Fruit fly (Drosophila melanogaster) whole organism, prepupa: ENCODE data around the gene GATAe.

Experiments used
- Blimp-1 ChIP-seq: fragments of 200-800 bp; sonication (Bioruptor generic); optimal IDR thresholded peaks from 3 replicates; lab custom pipeline; 2017; ENCODE audit warnings: missing biosample characterization, missing genetic modification characterization, mild to moderate bottlenecking, moderate library complexity, missing genetic modification reagents
- CG10669 ChIP-seq: fragments of 200-800 bp; sonication (Bioruptor generic); optimal IDR thresholded peaks from 3 replicates; lab custom pipeline; 2018; ENCODE audit warnings: missing biosample characterization, mild to moderate bottlenecking, missing genetic modification characterization, moderate library complexity
- CG11762 ChIP-seq: fragments of 200-800 bp; sonication (Bioruptor generic); optimal IDR thresholded peaks from 3 replicates; lab custom pipeline; 2016; ENCODE audit warnings: missing biosample characterization, missing genetic modification characterization; ENCODE audit not compliant: insufficient read depth
- CG11902 ChIP-seq: fragments of 200-800 bp; sonication (Bioruptor generic); optimal IDR thresholded peaks from 3 replicates; lab custom pipeline; 2016; ENCODE audit warnings: missing biosample characterization, missing genetic modification characterization
- CG15336 ChIP-seq: fragments of 200-800 bp; sonication (Bioruptor generic); IDR thresholded peaks from 2 replicates; pipeline ENCODE4 v1.3.6; 2022; ENCODE audit warnings: missing biosample characterization, missing genetic modification characterization
- CG1621 ChIP-seq: fragments of 200-800 bp; sonication (Bioruptor generic); optimal IDR thresholded peaks from 3 replicates; lab custom pipeline; 2018; ENCODE audit warnings: missing biosample characterization, mild to moderate bottlenecking, missing genetic modification characterization
- CG16779 ChIP-seq: fragments of 200-800 bp; sonication (Bioruptor generic); optimal IDR thresholded peaks from 3 replicates; lab custom pipeline; 2017; ENCODE audit warnings: missing biosample characterization, mild to moderate bottlenecking, missing genetic modification characterization
- CG6163 ChIP-seq: fragments of 200-800 bp; sonication (Bioruptor generic); IDR thresholded peaks from 3 replicates; pipeline ENCODE4 v1.3.6; 2022; ENCODE audit warnings: missing biosample characterization, missing genetic modification characterization
- CG6808 ChIP-seq: fragments of 200-800 bp; sonication (Bioruptor generic); optimal IDR thresholded peaks from 3 replicates; lab custom pipeline; 2017; ENCODE audit warnings: missing biosample characterization, missing genetic modification characterization, mild to moderate bottlenecking, moderate library complexity, missing genetic modification reagents
- CG6854 ChIP-seq: fragments of 200-800 bp; sonication (Bioruptor generic); optimal IDR thresholded peaks from 2 replicates; lab custom pipeline; 2017; ENCODE audit warnings: missing biosample characterization, mild to moderate bottlenecking, missing genetic modification characterization
- CG8119 ChIP-seq: fragments of 200-800 bp; sonication (Bioruptor generic); IDR thresholded peaks from 3 replicates; pipeline ENCODE4 v1.3.6; 2022; ENCODE audit warnings: missing biosample characterization, missing genetic modification characterization
- CG9139 ChIP-seq: fragments of 200-800 bp; sonication (Bioruptor generic); optimal IDR thresholded peaks from 3 replicates; lab custom pipeline; 2017; ENCODE audit warnings: missing biosample characterization, mild to moderate bottlenecking, missing genetic modification characterization
- Eip78C ChIP-seq: fragments of 200-800 bp; sonication (Bioruptor generic); peaks from one replicate; lab custom pipeline; 2016; ENCODE audit warnings: missing biosample characterization, missing genetic modification characterization
- Eip93F ChIP-seq: fragments of 200-800 bp; sonication (Bioruptor generic); optimal IDR thresholded peaks from 2 replicates; lab custom pipeline; 2016; ENCODE audit warnings: missing biosample characterization, mild to moderate bottlenecking, missing genetic modification characterization
- Ets21C ChIP-seq: fragments of 200-800 bp; sonication (Bioruptor generic); optimal IDR thresholded peaks from 3 replicates; lab custom pipeline; 2016; ENCODE audit warnings: missing biosample characterization, missing genetic modification characterization
- Gug ChIP-seq: fragments of 200-800 bp; sonication (Bioruptor generic); IDR thresholded peaks from 2 replicates; pipeline ENCODE4 v1.3.6; 2022; ENCODE audit warnings: missing biosample characterization, missing genetic modification characterization
- Hr38 ChIP-seq: sonication (Bioruptor generic); optimal IDR thresholded peaks from 2 replicates; lab custom pipeline; 2016; ENCODE audit warnings: missing biosample characterization, missing genetic modification characterization
- Hr39 ChIP-seq: fragments of 200-800 bp; sonication (Bioruptor generic); optimal IDR thresholded peaks from 2 replicates; lab custom pipeline; 2016; ENCODE audit warnings: missing biosample characterization, missing genetic modification characterization
- Met ChIP-seq: fragments of 200-800 bp; sonication (Bioruptor generic); optimal IDR thresholded peaks from 3 replicates; lab custom pipeline; 2016; ENCODE audit warnings: missing biosample characterization, missing genetic modification characterization
- OdsH ChIP-seq: fragments of 200-800 bp; sonication (Bioruptor generic); optimal IDR thresholded peaks from 3 replicates; lab custom pipeline; 2016; ENCODE audit warnings: missing biosample characterization, missing genetic modification characterization
- Sox14 ChIP-seq: fragments of 200-800 bp; sonication (Bioruptor generic); optimal IDR thresholded peaks from 3 replicates; lab custom pipeline; 2016; ENCODE audit warnings: missing biosample characterization, missing genetic modification characterization
- Sox15 ChIP-seq: fragments of 200-800 bp; sonication (Bioruptor generic); optimal IDR thresholded peaks from 3 replicates; lab custom pipeline; 2016; ENCODE audit warnings: missing biosample characterization, missing genetic modification characterization
- dac ChIP-seq: fragments of 200-800 bp; sonication (Bioruptor generic); optimal IDR thresholded peaks from 2 replicates; lab custom pipeline; 2017; ENCODE audit warnings: missing biosample characterization, mild to moderate bottlenecking, missing genetic modification characterization
- eg ChIP-seq: fragments of 200-800 bp; sonication (Bioruptor generic); IDR thresholded peaks from 3 replicates; pipeline ENCODE4 v1.3.6; 2022; ENCODE audit warnings: missing biosample characterization, missing genetic modification characterization
- esn ChIP-seq: fragments of 200-800 bp; sonication (Bioruptor generic); optimal IDR thresholded peaks from 2 replicates; lab custom pipeline; 2016; ENCODE audit warnings: missing biosample characterization, mild to moderate bottlenecking, missing genetic modification characterization, moderate library complexity
- fd85E ChIP-seq: fragments of 200-800 bp; sonication (Bioruptor generic); optimal IDR thresholded peaks from 3 replicates; lab custom pipeline; 2016; ENCODE audit warnings: missing biosample characterization, missing genetic modification characterization
- fkh ChIP-seq: fragments of 200-800 bp; sonication (Bioruptor generic); optimal IDR thresholded peaks from 3 replicates; lab custom pipeline; 2017; ENCODE audit warnings: missing biosample characterization, mild to moderate bottlenecking, missing genetic modification characterization, moderate library complexity
- lz ChIP-seq: fragments of 200-800 bp; sonication (Bioruptor generic); optimal IDR thresholded peaks from 3 replicates; lab custom pipeline; 2016; ENCODE audit warnings: missing biosample characterization, missing genetic modification characterization
- salr ChIP-seq, 2 experiments: fragments of 200-800 bp; sonication (Bioruptor generic); optimal IDR thresholded peaks; 3 replicates each; lab custom pipeline; 2016 to 2018; ENCODE audit warnings: missing biosample characterization in 2 of 2, missing genetic modification characterization in 2 of 2, mild to moderate bottlenecking in 1 of 2
- ss ChIP-seq, 2 experiments: fragments of 200-800 bp; sonication (Bioruptor generic); optimal IDR thresholded peaks; 2 replicates in 1 of 2; 3 replicates in 1 of 2; lab custom pipeline; 2017 to 2018; ENCODE audit warnings: mild to moderate bottlenecking in 2 of 2, missing biosample characterization in 2 of 2, missing genetic modification characterization in 2 of 2, moderate library complexity in 1 of 2
- svp ChIP-seq: fragments of 200-800 bp; sonication (Bioruptor generic); peaks from one replicate; lab custom pipeline; 2016; ENCODE audit warnings: missing biosample characterization, missing genetic modification characterization
- topi ChIP-seq: fragments of 200-800 bp; sonication (Bioruptor generic); optimal IDR thresholded peaks from 3 replicates; lab custom pipeline; 2016; ENCODE audit warnings: missing biosample characterization, missing genetic modification characterization
- vri ChIP-seq: fragments of 200-800 bp; sonication (Bioruptor generic); optimal IDR thresholded peaks from 3 replicates; lab custom pipeline; 2016; ENCODE audit warnings: missing biosample characterization, mild to moderate bottlenecking, missing genetic modification characterization

GATAe gene

DNA sequence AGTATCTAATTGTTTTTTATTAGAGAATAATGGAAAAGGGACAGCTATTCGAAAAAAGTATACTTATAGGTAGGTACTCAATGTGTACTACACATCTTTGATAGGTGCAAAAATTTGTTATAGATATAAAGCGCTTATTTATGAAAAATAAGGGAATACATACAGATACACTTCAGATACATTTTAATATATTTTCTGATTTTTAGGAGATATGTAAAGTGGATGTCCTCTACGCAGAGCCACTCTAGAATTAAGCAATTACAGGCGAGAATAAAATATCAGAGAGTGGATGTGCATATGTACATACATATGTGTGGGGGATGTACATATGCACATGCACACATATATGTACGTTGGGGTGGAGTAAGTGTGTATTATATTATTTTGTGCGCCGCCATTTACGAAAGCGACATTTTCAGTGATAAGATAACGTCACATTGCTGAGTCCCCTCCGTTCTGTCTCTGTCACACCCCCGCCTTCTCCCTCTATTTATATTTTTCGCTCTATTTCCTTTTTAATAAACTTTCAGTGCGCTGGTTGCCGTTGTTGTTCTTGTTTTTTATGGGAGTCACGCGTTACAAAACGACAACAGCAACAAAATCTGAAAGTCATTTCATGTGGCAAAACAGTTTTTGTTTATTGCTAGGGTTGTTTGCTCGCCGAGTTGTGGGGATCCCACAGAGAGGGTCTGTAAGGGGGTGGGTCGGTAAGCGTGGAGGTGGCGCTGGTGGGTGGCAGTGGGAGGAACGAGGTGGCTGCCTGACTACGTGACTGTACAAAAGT lies 4.0 kb upstream of the GATAe start:
- TF ChIP-seq Blimp-1 (no peak), Met (GFP tag; lab: Kevin White, UChicago) (peak; percentile 9), esn (no peak), salr (GFP tag; optimal IDR thresholded peaks at IDR 0.05; lab: Kevin White, UChicago) (no peak), vri (GFP tag; lab: Kevin White, UChicago) (peak; percentile 61), lz (no peak), Ets21C (GFP tag; lab: Kevin White, UChicago) (no peak), CG10669 (GFP tag; lab: Kevin White, UChicago) (no peak), Sox14 (GFP tag; lab: Kevin White, UChicago) (no peak), CG8119 (GFP tag; lab: Robert Waterston, UW) (0 out of 3 replicates have a peak, but pooled peaks have one; percentile 34), Hr39 (no peak), ss (GFP tag; optimal IDR thresholded peaks at IDR 0.05; lab: Kevin White, UChicago) (peak in 1 of 2 experiments; percentile 6), CG15336 (0 out of 2 replicates have a peak, but pooled peaks have one; percentile 14), dac (GFP tag; lab: Kevin White, UChicago) (no peak), eg (GFP tag; lab: Robert Waterston, UW) (0 out of 3 replicates have a peak, but pooled peaks have one; percentile 6), Eip78C (peak; percentile 58), fkh (GFP tag; lab: Kevin White, UChicago) (peak; percentile 90), CG16779 (tag; lab: Kevin White, UChicago) (peak; percentile 23), CG11902 (GFP tag; lab: Kevin White, UChicago) (no peak), CG6808 (GFP tag; lab: Kevin White, UChicago) (no peak), Eip93F (GFP tag; lab: Kevin White, UChicago) (peak; percentile 61), CG9139 (GFP tag; lab: Kevin White, UChicago) (no peak), CG6854 (GFP tag; lab: Kevin White, UChicago) (no peak), Gug (GFP tag; lab: Robert Waterston, UW) (no peak), fd85E (GFP tag; lab: Kevin White, UChicago) (no peak), CG6163 (peak; percentile 22; the same call in 1 of the 3 replicates), svp (GFP tag; lab: Kevin White, UChicago) (peak; percentile 62)

DNA sequence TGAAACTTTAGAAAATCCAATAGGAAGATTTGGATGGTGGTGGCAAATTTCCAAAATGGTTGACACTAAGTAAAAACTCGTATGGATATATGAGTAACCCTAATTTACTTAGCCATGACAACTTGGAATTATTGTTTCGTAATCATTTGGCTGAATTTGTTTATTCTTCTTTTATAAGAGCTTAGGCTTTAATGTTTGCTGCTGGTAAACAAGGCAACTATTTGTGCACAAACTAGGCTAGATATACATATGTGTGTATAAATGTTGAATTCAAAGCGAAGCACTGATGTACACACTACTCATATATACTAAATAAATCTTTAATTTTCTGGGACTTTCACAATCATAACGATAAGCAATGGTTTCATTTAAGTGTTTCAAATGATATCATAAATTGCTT lies 3.0 kb upstream of the GATAe start:
- no peak for TF ChIP-seq CG6854 (GFP tag; lab: Kevin White, UChicago)
- TF ChIP-seq fkh (GFP tag; lab: Kevin White, UChicago), result peak; percentile 81

DNA sequence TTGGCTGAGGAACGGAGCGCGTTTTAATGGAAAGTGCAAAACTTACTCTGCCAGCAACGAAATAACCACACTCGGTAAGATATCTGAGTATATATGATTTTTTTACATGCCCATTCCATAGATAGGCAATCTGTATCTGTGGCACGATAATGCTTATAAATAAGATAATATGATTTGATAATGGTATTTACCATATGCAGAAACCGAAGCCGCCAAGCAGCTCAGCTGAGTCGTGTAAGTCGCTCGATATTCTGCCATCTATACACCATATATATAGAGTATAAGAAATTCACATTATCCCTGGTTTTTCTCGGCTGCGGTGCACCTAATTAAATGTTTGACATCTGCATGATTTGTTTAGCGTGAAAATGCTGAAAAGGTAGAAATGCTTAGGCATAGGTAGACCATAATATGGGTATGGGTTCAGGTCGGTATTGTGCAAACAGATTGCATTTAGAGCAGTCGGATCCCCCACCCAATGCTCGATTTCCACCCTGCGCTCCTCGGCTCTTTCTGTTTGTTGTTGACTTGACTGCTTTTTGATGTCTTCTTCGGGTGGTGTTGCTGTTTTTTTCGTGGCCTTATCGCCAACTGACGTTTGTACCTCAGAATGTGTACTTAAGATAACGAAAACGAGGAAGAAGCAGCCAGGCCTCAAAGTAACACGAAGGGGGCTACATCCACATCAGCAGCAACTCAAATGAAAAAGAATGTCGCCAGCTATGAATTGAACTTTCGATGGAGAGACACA lies 1.9 kb upstream of the GATAe start:
- peak; percentile 63 for TF ChIP-seq svp (GFP tag; lab: Kevin White, UChicago)
- peak; percentile 7 for TF ChIP-seq Eip78C
- TF ChIP-seq Met (GFP tag; lab: Kevin White, UChicago), result no peak
- no peak for TF ChIP-seq Hr38 (GFP tag; lab: Kevin White, UChicago)
- TF ChIP-seq fkh (GFP tag; lab: Kevin White, UChicago), result peak; percentile 91

DNA sequence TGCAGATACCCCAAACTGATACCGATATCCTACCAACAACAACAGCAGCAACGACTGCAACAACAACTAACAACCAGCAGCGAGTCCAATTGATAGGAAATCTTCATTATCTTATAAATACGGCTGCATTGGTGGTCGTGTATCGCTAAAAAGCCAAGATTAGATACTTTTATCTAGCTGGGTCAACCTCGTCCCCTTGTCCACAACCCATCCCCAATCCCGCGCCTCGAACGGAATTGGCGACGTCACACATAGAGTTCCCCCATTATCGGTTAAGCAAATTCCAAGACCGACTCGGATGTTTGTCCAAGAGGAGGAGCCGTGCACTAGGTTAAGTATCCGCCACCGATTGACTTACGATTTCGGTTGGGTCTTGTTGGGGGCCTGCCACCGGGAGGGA lies 605 bp upstream of the GATAe start:
- no peak for TF ChIP-seq Sox15 (GFP tag; lab: Kevin White, UChicago)
- TF ChIP-seq topi (GFP tag; lab: Kevin White, UChicago), result no peak
- TF ChIP-seq OdsH (GFP tag; lab: Kevin White, UChicago), result no peak
- no peak for TF ChIP-seq CG11762 (GFP tag; lab: Kevin White, UChicago)
- no peak for TF ChIP-seq CG1621 (tag; lab: Kevin White, UChicago)
- TF ChIP-seq CG15336, result no peak
- peak; percentile 27 for TF ChIP-seq fkh (GFP tag; lab: Kevin White, UChicago)
- TF ChIP-seq Eip93F (GFP tag; lab: Kevin White, UChicago), result no peak
